Fruit fly (Drosophila melanogaster) whole organism, embryonic: ENCODE data around the gene CG9776.

Experiments used
- Abd-B ChIP-seq: fragments of 200-800 bp; sonication (Bioruptor generic); optimal IDR thresholded peaks from 2 replicates; lab custom pipeline; 2018; ENCODE audit warnings: missing biosample characterization, mild to moderate bottlenecking, missing genetic modification characterization, moderate library complexity
- B-H2 ChIP-seq: fragments of 200-800 bp; sonication (Bioruptor generic); optimal IDR thresholded peaks from 2 replicates; lab custom pipeline; 2018; ENCODE audit warnings: missing biosample characterization, mild to moderate bottlenecking, missing genetic modification characterization
- Bgb ChIP-seq: fragments of 200-800 bp; sonication (Bioruptor generic); IDR thresholded peaks from 2 replicates; pipeline ENCODE4 v1.3.6; 2022; ENCODE audit warnings: missing biosample characterization, missing genetic modification characterization; ENCODE audit not compliant: partially characterized antibody
- CG10959 ChIP-seq: fragments of 200-800 bp; sonication (Bioruptor generic); IDR thresholded peaks from 2 replicates; pipeline ENCODE4 v1.3.6; 2022; ENCODE audit warnings: missing biosample characterization, missing genetic modification characterization
- CG11247 ChIP-seq: fragments of 200-800 bp; sonication (Bioruptor generic); IDR thresholded peaks from 2 replicates; pipeline ENCODE4 v1.3.6; 2022; ENCODE audit warnings: missing biosample characterization, missing genetic modification characterization
- CG12071 ChIP-seq: fragments of 200-800 bp; sonication (Bioruptor generic); optimal IDR thresholded peaks from 3 replicates; lab custom pipeline; 2018; ENCODE audit warnings: missing biosample characterization, mild to moderate bottlenecking, missing genetic modification characterization
- CG14441 ChIP-seq: fragments of 200-800 bp; sonication (Bioruptor generic); IDR thresholded peaks from 2 replicates; pipeline ENCODE4 v1.3.6; 2022; ENCODE audit warnings: missing biosample characterization, missing genetic modification characterization
- CG17385 ChIP-seq: fragments of 200-800 bp; sonication (Bioruptor generic); optimal IDR thresholded peaks from 3 replicates; lab custom pipeline; 2018; ENCODE audit warnings: missing biosample characterization, mild to moderate bottlenecking, missing genetic modification characterization
- CG17829 ChIP-seq: fragments of 200-800 bp; optimal IDR thresholded peaks from 2 replicates; lab custom pipeline; 2019; ENCODE audit warnings: missing biosample characterization, mild to moderate bottlenecking, missing genetic modification characterization, moderate library complexity
- CG2129 ChIP-seq: fragments of 200-800 bp; sonication (Bioruptor generic); IDR thresholded peaks from 2 replicates; pipeline ENCODE4 v1.3.6; 2022; ENCODE audit warnings: missing biosample characterization, missing genetic modification characterization; ENCODE audit not compliant: partially characterized antibody
- CG31224 ChIP-seq: fragments of 200-800 bp; sonication (Bioruptor generic); IDR thresholded peaks from 2 replicates; pipeline ENCODE4 v1.3.6; 2022; ENCODE audit warnings: missing biosample characterization, missing genetic modification characterization
- CG3407 ChIP-seq: fragments of 200-800 bp; sonication (Bioruptor generic); optimal IDR thresholded peaks from 2 replicates; lab custom pipeline; 2018; ENCODE audit warnings: missing biosample characterization, mild to moderate bottlenecking, missing genetic modification characterization
- CG34376 ChIP-seq: fragments of 200-800 bp; sonication (Bioruptor generic); optimal IDR thresholded peaks from 2 replicates; lab custom pipeline; 2018; ENCODE audit warnings: missing biosample characterization, mild to moderate bottlenecking, missing genetic modification characterization
- CG3847 ChIP-seq: fragments of 200-800 bp; sonication (Bioruptor generic); IDR thresholded peaks from 2 replicates; pipeline ENCODE4 v1.3.6; 2022; ENCODE audit warnings: missing biosample characterization, missing genetic modification characterization
- CG42726 ChIP-seq: fragments of 200-800 bp; sonication (Bioruptor generic); IDR thresholded peaks from 2 replicates; pipeline ENCODE4 v1.3.6; 2022; ENCODE audit warnings: missing biosample characterization, missing genetic modification characterization; ENCODE audit not compliant: partially characterized antibody
- CG43689 ChIP-seq: fragments of 200-800 bp; sonication (Bioruptor generic); IDR thresholded peaks from 2 replicates; pipeline ENCODE4 v1.3.6; 2022; ENCODE audit warnings: missing biosample characterization, missing genetic modification characterization
- CG4854 ChIP-seq: fragments of 200-800 bp; sonication (Bioruptor generic); optimal IDR thresholded peaks from 2 replicates; lab custom pipeline; 2016; ENCODE audit warnings: missing biosample characterization, missing genetic modification characterization, inconsistent platforms
- CG5180 ChIP-seq: fragments of 200-800 bp; sonication (Bioruptor generic); optimal IDR thresholded peaks from 3 replicates; lab custom pipeline; 2017; ENCODE audit warnings: missing biosample characterization, missing genetic modification characterization, mild to moderate bottlenecking, moderate library complexity, missing genetic modification reagents
- CG6854 ChIP-seq: fragments of 200-800 bp; sonication (Bioruptor generic); optimal IDR thresholded peaks from 3 replicates; lab custom pipeline; 2017; ENCODE audit warnings: missing biosample characterization, mild to moderate bottlenecking, missing genetic modification characterization
- CG7357 ChIP-seq: fragments of 200-800 bp; sonication (Bioruptor generic); IDR thresholded peaks from 3 replicates; pipeline ENCODE4 v1.3.6; 2022; ENCODE audit warnings: missing biosample characterization, missing genetic modification characterization
- CG9932 ChIP-seq: fragments of 200-800 bp; sonication (Bioruptor generic); IDR thresholded peaks from 2 replicates; pipeline ENCODE4 v1.3.6; 2022; ENCODE audit warnings: missing biosample characterization, missing genetic modification characterization
- Dll ChIP-seq: fragments of 200-800 bp; sonication (Bioruptor generic); IDR thresholded peaks from 4 replicates; pipeline ENCODE4 v1.3.6; 2022; ENCODE audit warnings: missing biosample characterization, missing genetic modification characterization; ENCODE audit not compliant: partially characterized antibody
- Eip74EF ChIP-seq, 2 experiments: fragments of 200-800 bp in 1 of 2; fragments of >200 bp in 1 of 2; sonication (Bioruptor generic) in 1 of 2; optimal IDR thresholded peaks; 2 replicates each; lab custom pipeline; 2017 to 2019; ENCODE audit warnings: missing biosample characterization in 2 of 2, missing genetic modification characterization in 2 of 2, mild to moderate bottlenecking in 1 of 2, moderate library complexity in 1 of 2
- H2.0 ChIP-seq: fragments of 200-800 bp; sonication (Bioruptor generic); IDR thresholded peaks from 2 replicates; pipeline ENCODE4 v1.3.6; 2022; ENCODE audit warnings: missing biosample characterization, missing genetic modification characterization
- Hey ChIP-seq: fragments of 200-800 bp; sonication (Bioruptor generic); optimal IDR thresholded peaks from 3 replicates; lab custom pipeline; 2018; ENCODE audit warnings: missing biosample characterization, mild to moderate bottlenecking, missing genetic modification characterization
- Hmr ChIP-seq: fragments of 200-800 bp; sonication (Bioruptor generic); optimal IDR thresholded peaks from 3 replicates; lab custom pipeline; 2017; ENCODE audit warnings: mild to moderate bottlenecking, missing biosample characterization, missing genetic modification reagents, missing genetic modification characterization
- Hr51 ChIP-seq, 2 experiments: fragments of 200-800 bp; sonication (Bioruptor generic); optimal IDR thresholded peaks; 2 replicates in 1 of 2; 3 replicates in 1 of 2; lab custom pipeline; 2016 to 2018; ENCODE audit warnings: missing biosample characterization in 2 of 2, missing genetic modification characterization in 2 of 2, mild to moderate bottlenecking in 1 of 2, moderate library complexity in 1 of 2
- Nf-YC ChIP-seq: fragments of 200-800 bp; optimal IDR thresholded peaks from 3 replicates; lab custom pipeline; 2019; ENCODE audit warnings: missing biosample characterization, mild to moderate bottlenecking, missing genetic modification characterization, moderate library complexity
- Rx ChIP-seq: fragments of 200-800 bp; sonication (Bioruptor generic); IDR thresholded peaks from 2 replicates; pipeline ENCODE4 v1.3.6; 2022; ENCODE audit warnings: missing biosample characterization, missing genetic modification characterization
- Taf1 ChIP-seq: fragments of 200-800 bp; sonication (Bioruptor generic); IDR thresholded peaks from 2 replicates; pipeline ENCODE4 v1.3.6; 2022; ENCODE audit warnings: missing biosample characterization, missing genetic modification characterization
- aop ChIP-seq: fragments of 200-800 bp; sonication (Bioruptor generic); IDR thresholded peaks from 2 replicates; pipeline ENCODE4 v1.3.6; 2022; ENCODE audit warnings: missing biosample characterization, missing genetic modification characterization
- da ChIP-seq: fragments of 200-800 bp; sonication (Bioruptor generic); optimal IDR thresholded peaks from 2 replicates; lab custom pipeline; 2016; ENCODE audit warnings: missing biosample characterization, missing genetic modification characterization
- dm ChIP-seq: fragments of 200-800 bp; sonication (Bioruptor generic); optimal IDR thresholded peaks from 3 replicates; lab custom pipeline; 2016; ENCODE audit warnings: missing biosample characterization, missing genetic modification characterization
- ems ChIP-seq: fragments of 200-800 bp; sonication (Bioruptor generic); optimal IDR thresholded peaks from 3 replicates; lab custom pipeline; 2016; ENCODE audit warnings: missing biosample characterization, missing genetic modification characterization
- h ChIP-seq: fragments of >200 bp; optimal IDR thresholded peaks from 2 replicates; lab custom pipeline; 2017
- lov ChIP-seq, 2 experiments: fragments of 200-800 bp in 1 of 2; fragments of >200 bp in 1 of 2; sonication (Bioruptor generic) in 1 of 2; IDR thresholded peaks in 1 of 2; optimal IDR thresholded peaks in 1 of 2; 2 replicates in 1 of 2; 3 replicates in 1 of 2; pipeline versions ENCODE4 v1.3.6 to Lab custom; 2017 to 2022; ENCODE audit warnings: missing biosample characterization in 1 of 2, missing genetic modification characterization in 1 of 2
- phol ChIP-seq: fragments of 200-800 bp; sonication (Bioruptor generic); optimal IDR thresholded peaks from 3 replicates; lab custom pipeline; 2018; ENCODE audit warnings: missing biosample characterization, mild to moderate bottlenecking, missing genetic modification characterization, moderate library complexity
- repo ChIP-seq: fragments of 200-800 bp; sonication (Bioruptor generic); optimal IDR thresholded peaks from 2 replicates; lab custom pipeline; 2016; ENCODE audit warnings: missing biosample characterization, missing genetic modification characterization
- run ChIP-seq: fragments of 200-800 bp; sonication (Bioruptor generic); optimal IDR thresholded peaks from 3 replicates; lab custom pipeline; 2018; ENCODE audit warnings: missing biosample characterization, mild to moderate bottlenecking, missing genetic modification characterization
- sc ChIP-seq, 3 experiments: fragments of >200 bp in 2 of 3; fragments of 200-800 bp in 1 of 3; sonication (Bioruptor generic) in 1 of 3; optimal IDR thresholded peaks; 2 replicates in 2 of 3; 3 replicates in 1 of 3; lab custom pipeline; 2017; ENCODE audit warnings: mild to moderate bottlenecking in 1 of 3, missing biosample characterization in 1 of 3, missing genetic modification characterization in 1 of 3, missing genetic modification reagents in 1 of 3
- sima ChIP-seq: fragments of 200-800 bp; sonication (Bioruptor generic); optimal IDR thresholded peaks from 2 replicates; lab custom pipeline; 2016; ENCODE audit warnings: missing biosample characterization, missing genetic modification characterization
- slbo ChIP-seq: fragments of 200-800 bp; sonication (Bioruptor generic); IDR thresholded peaks from 2 replicates; pipeline ENCODE4 v1.3.6; 2022; ENCODE audit warnings: missing biosample characterization, missing genetic modification characterization
- ssp ChIP-seq: fragments of 200-800 bp; sonication (Bioruptor generic); IDR thresholded peaks from 2 replicates; pipeline ENCODE4 v1.3.6; 2022; ENCODE audit warnings: missing biosample characterization, missing genetic modification characterization
- stc ChIP-seq: fragments of 200-800 bp; sonication (Bioruptor generic); IDR thresholded peaks from 2 replicates; pipeline ENCODE4 v1.3.6; 2022; ENCODE audit warnings: missing biosample characterization, missing genetic modification characterization
- vnd ChIP-seq: fragments of 200-800 bp; sonication (Bioruptor generic); IDR thresholded peaks from 3 replicates; pipeline ENCODE4 v1.3.6; 2022; ENCODE audit warnings: missing biosample characterization, missing genetic modification characterization; ENCODE audit not compliant: partially characterized antibody
- wek ChIP-seq: fragments of 200-800 bp; sonication (Bioruptor generic); optimal IDR thresholded peaks from 3 replicates; lab custom pipeline; 2018; ENCODE audit warnings: missing biosample characterization, mild to moderate bottlenecking, missing genetic modification characterization, moderate library complexity
- z ChIP-seq: fragments of 200-800 bp; sonication (Bioruptor generic); IDR thresholded peaks from 3 replicates; pipeline ENCODE4 v1.3.6; 2022; ENCODE audit warnings: missing biosample characterization, missing genetic modification characterization
- zfh2 ChIP-seq: fragments of 200-800 bp; sonication (Bioruptor generic); optimal IDR thresholded peaks from 2 replicates; lab custom pipeline; 2016; ENCODE audit warnings: missing biosample characterization, missing genetic modification characterization

Gene CG9776

DNA sequence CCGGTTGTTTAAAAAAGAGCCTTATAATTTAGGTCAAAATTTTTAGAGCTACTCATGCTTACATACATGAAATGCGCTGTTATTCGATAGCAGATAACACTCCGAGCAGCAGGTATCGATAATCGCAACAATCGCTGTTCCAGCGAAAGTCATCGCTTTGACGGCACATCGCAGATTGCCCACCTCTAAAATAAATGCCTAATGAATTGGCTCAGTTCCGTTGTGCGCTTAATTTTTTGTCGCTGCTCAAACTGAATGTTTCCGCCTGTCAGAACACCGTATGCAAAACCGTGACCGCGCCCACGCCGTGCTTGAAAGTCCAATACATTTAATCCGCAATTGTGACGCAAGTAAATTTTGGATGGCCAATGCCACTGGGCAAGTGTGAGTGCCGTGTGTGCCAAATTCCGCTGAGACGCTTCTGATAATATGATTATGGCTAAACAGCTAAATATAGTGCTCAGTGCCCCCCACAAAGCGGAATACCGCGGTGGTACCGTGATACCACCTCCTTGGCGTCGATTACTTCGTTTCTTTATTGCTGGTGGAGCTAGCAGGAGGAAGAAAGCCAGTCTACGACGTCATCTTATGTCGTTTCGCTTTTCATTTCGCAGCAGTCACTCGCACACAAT, 14.2 kb downstream of the CG9776 start, which contains the start of gene CG9795 (continued):
- TF ChIP-seq Hmr (GFP tag; lab: Kevin White, UChicago) (no peak), B-H2 (GFP tag; lab: Kevin White, UChicago) (peak; percentile 26), stc (no peak), da (GFP tag; lab: Kevin White, UChicago) (no peak), CG12071 (GFP tag; lab: Kevin White, UChicago) (no peak), CG42726 (GFP tag; lab: Robert Waterston, UW) (peak; percentile 61; the same call in 1 of the 2 replicates), Abd-B (GFP tag; lab: Kevin White, UChicago) (no peak), Dll (GFP tag; lab: Robert Waterston, UW) (peak; percentile 86), CG34376 (GFP tag; lab: Kevin White, UChicago) (peak; percentile 27), dm (peak; percentile 39), CG9932 (GFP tag; lab: Robert Waterston, UW) (no peak), phol (tag; lab: Kevin White, UChicago) (no peak), CG31224 (GFP tag; lab: Robert Waterston, UW) (no peak), sc (optimal IDR thresholded peaks at IDR 0.05; lab: Kevin White, UChicago) (no peak), sc (GFP tag; optimal IDR thresholded peaks at IDR 0.05; lab: Kevin White, UChicago) (no peak), run (tag; lab: Kevin White, UChicago) (no peak), CG6854 (GFP tag; lab: Kevin White, UChicago) (peak; percentile 20), CG17829 (tag; lab: Kevin White, UChicago) (peak; percentile 30), vnd (GFP tag; lab: Robert Waterston, UW) (peak; percentile 88), aop (GFP tag; lab: Robert Waterston, UW) (no peak), Hey (tag; lab: Kevin White, UChicago) (no peak), h (lab: Kevin White, UChicago) (no peak), CG4854 (no peak), Nf-YC (tag; lab: Kevin White, UChicago) (peak; percentile 42), CG7357 (no peak), CG5180 (GFP tag; lab: Kevin White, UChicago) (no peak), zfh2 (GFP tag; lab: Kevin White, UChicago) (peak; percentile 48), Hr51 (GFP tag; optimal IDR thresholded peaks at IDR 0.05; lab: Kevin White, UChicago) (peak in 1 of 2 experiments; percentile 41), repo (peak; percentile 34), z (GFP tag; lab: Robert Waterston, UW) (no peak), slbo (GFP tag; lab: Robert Waterston, UW) (peak; percentile 50; the same call in 1 of the 2 replicates), CG3847 (GFP tag; lab: Robert Waterston, UW) (0 out of 2 replicates have a peak, but pooled peaks have one; percentile 31), CG43689 (GFP tag; lab: Robert Waterston, UW) (no peak), ssp (GFP tag; lab: Robert Waterston, UW) (peak; percentile 41; the same call in 1 of the 2 replicates), ems (GFP tag; lab: Kevin White, UChicago) (no peak), CG14441 (no peak), Bgb (GFP tag; lab: Robert Waterston, UW) (peak; percentile 95), CG11247 (GFP tag; lab: Robert Waterston, UW) (0 out of 2 replicates have a peak, but pooled peaks have one; percentile 33), CG10959 (GFP tag; lab: Robert Waterston, UW) (no peak), Taf1 (GFP tag; lab: Robert Waterston, UW) (no peak), H2.0 (peak; percentile 12; the same call in 1 of the 2 replicates), CG17385 (GFP tag; lab: Kevin White, UChicago) (no peak), wek (GFP tag; lab: Kevin White, UChicago) (peak; percentile 41), CG3407 (GFP tag; lab: Kevin White, UChicago) (no peak), Eip74EF (GFP tag; optimal IDR thresholded peaks at IDR 0.05; lab: Kevin White, UChicago) (peak in 1 of 2 experiments; percentile 49), sima (GFP tag; lab: Kevin White, UChicago) (no peak), CG2129 (GFP tag; lab: Robert Waterston, UW) (peak; percentile 49), lov (optimal IDR thresholded peaks at IDR 0.05; lab: Kevin White, UChicago) (no peak), lov (GFP tag; IDR thresholded peaks at IDR 0.05; lab: Robert Waterston, UW) (no peak), Rx (GFP tag; lab: Robert Waterston, UW) (no peak)
